Fruit fly (Drosophila melanogaster): ENCODE measurements around the gene srw.

The srw gene

dm6 chr3L:4269208-4269607 is 14.1 kb downstream of the srw start:
- peak; percentile 98 for TF ChIP-seq Blimp-1 (GFP tag; optimal IDR thresholded peaks at IDR 0.05)
- TF ChIP-seq CG13775 (GFP tag; optimal IDR thresholded peaks at IDR 0.05) = no peak
- peak; percentile 69 for TF ChIP-seq oc (tag; optimal IDR thresholded peaks at IDR 0.05)
- peak; percentile 22 for TF ChIP-seq grn (GFP tag; optimal IDR thresholded peaks at IDR 0.05)
- peak; percentile 31 for TF ChIP-seq kni (GFP tag; optimal IDR thresholded peaks at IDR 0.05)

dm6 chr3L:4267403-4267802 is 15.9 kb downstream of the srw start, which contains the start of gene CG33764:
TSS of gene CG33764 (minus strand) at chr3L:4267503.
- TF ChIP-seq croc (GFP tag; conservative IDR thresholded peaks at IDR 0.05) (no peak), CG43689 (GFP tag; IDR thresholded peaks at IDR 0.05) (no peak), CG17359 (tag; optimal IDR thresholded peaks at IDR 0.05) (no peak), CG7357 (GFP tag; IDR thresholded peaks at IDR 0.05) (no peak), tin (GFP tag; optimal IDR thresholded peaks at IDR 0.05) (no peak), hkb (optimal IDR thresholded peaks at IDR 0.05) (no peak), hkb (GFP tag; IDR thresholded peaks at IDR 0.05) (no peak), CG18599 (GFP tag; optimal IDR thresholded peaks at IDR 0.05) (no peak), CG11723 (GFP tag; optimal IDR thresholded peaks at IDR 0.05) (no peak), fd96Cb (tag; optimal IDR thresholded peaks at IDR 0.05) (no peak), ken (GFP tag; IDR thresholded peaks at IDR 0.05) (no peak), psq (GFP tag; optimal IDR thresholded peaks at IDR 0.05) (no peak)

DNA sequence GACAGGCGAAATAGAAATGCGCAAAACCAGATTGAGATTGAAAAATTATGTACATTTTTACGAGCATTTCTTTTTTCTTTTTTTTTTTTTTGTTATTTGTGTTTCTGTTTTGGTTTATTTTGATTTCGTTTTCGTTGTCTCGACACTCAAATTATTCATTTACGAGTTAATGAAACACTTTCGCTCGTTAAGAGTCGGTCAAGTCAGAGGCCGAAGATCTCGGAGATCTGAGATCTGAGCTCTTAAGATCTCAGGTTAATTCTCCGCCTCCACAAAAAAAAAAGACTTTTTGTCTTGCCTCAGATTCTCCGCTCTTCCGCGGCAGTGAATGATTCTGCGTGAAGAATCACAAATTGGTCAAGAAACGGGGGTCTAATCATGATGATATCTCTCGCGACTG is 17.4 kb downstream of the srw start:
- 0 out of 2 replicates have a peak, but pooled peaks have one; percentile 54 for TF ChIP-seq Awh (GFP tag; IDR thresholded peaks at IDR 0.05)
- TF ChIP-seq Blimp-1 (GFP tag; optimal IDR thresholded peaks at IDR 0.05) = peak; percentile 88
- TF ChIP-seq ap (GFP tag; IDR thresholded peaks at IDR 0.05) = no peak
- TF ChIP-seq grn (GFP tag; optimal IDR thresholded peaks at IDR 0.05) = peak; percentile 1

- TF ChIP-seq CG4404 (GFP tag; IDR thresholded peaks at IDR 0.05) (no peak), Med (GFP tag) (no peak), h (optimal IDR thresholded peaks at IDR 0.05) (no peak), Sry-β (GFP tag; optimal IDR thresholded peaks at IDR 0.05) (no peak), Doc2 (GFP tag; IDR thresholded peaks at IDR 0.05) (no peak), rib (GFP tag; IDR thresholded peaks at IDR 0.05) (no peak), CG9876 (GFP tag; optimal IDR thresholded peaks at IDR 0.05) (no peak), CG11504 (tag; optimal IDR thresholded peaks at IDR 0.05) (no peak), nerfin-2 (GFP tag; IDR thresholded peaks at IDR 0.05; ENCODE audit: partially characterized antibody) (0 out of 2 replicates have a peak, but pooled peaks have one; percentile 21), CG11696 (GFP tag; IDR thresholded peaks at IDR 0.05) (peak; percentile 69), pho (GFP tag; optimal IDR thresholded peaks at IDR 0.05) (no peak), sens (GFP tag) (peak; percentile 6), bigmax (GFP tag; optimal IDR thresholded peaks at IDR 0.05) (no peak), fu2 (GFP tag; optimal IDR thresholded peaks at IDR 0.05) (no peak), eyg (GFP tag; optimal IDR thresholded peaks at IDR 0.05) (no peak), MESR4 (GFP tag; optimal IDR thresholded peaks at IDR 0.05) (no peak), CG11085 (GFP tag; IDR thresholded peaks at IDR 0.05) (no peak), Mes4 (GFP tag; optimal IDR thresholded peaks at IDR 0.05) (no peak), cad (GFP tag; optimal IDR thresholded peaks at IDR 0.05) (no peak), CG17186 (GFP tag; optimal IDR thresholded peaks at IDR 0.05) (no peak), pfk (GFP tag; optimal IDR thresholded peaks at IDR 0.05) (no peak), CG6765 (GFP tag; optimal IDR thresholded peaks at IDR 0.05) (no peak), CG10209 (GFP tag; optimal IDR thresholded peaks at IDR 0.05) (no peak)
These were observed 18.3 kb downstream of the srw start for dm6 chr3L:4264963-4265362.
